Worm (Caenorhabditis elegans) whole organism, L4 larva: ENCODE results near the gene txdc-17.
"Not testable (repeated sequence)": the region's sequence is repeated elsewhere in the genome, so short reads cannot be mapped to it uniquely, and the experiment has no call there.

Source experiments
- F26F4.8 ChIP-seq: fragments of 200-800 bp; sonication (Bioruptor generic); conservative IDR thresholded peaks from 2 replicates; pipeline ENCODE4 v1.3.6; 2022; ENCODE audit warnings: missing genetic modification characterization, missing compliant biosample characterization
- aly-2 ChIP-seq: sonication (generic microtip); optimal IDR thresholded peaks from 2 replicates; lab custom pipeline; 2018; ENCODE audit warnings: missing biosample characterization, missing genetic modification characterization
- ama-1 ChIP-seq: fragments of 150-350 bp; optimal IDR thresholded peaks from 2 replicates; lab custom pipeline; 2014; ENCODE audit warnings: inconsistent platforms, mixed read lengths
- daf-16 ChIP-seq, 3 experiments: sonication (generic microtip); optimal IDR thresholded peaks; 2 replicates each; lab custom pipeline; 2016 to 2017; ENCODE audit warnings: missing genetic modification characterization in 3 of 3, missing genetic modification reagents in 3 of 3, mild to moderate bottlenecking in 2 of 3, missing compliant biosample characterization in 2 of 3, missing biosample characterization in 1 of 3, moderate library complexity in 1 of 3
- dmd-8 ChIP-seq: fragments of 200-800 bp; sonication (Bioruptor generic); IDR thresholded peaks from 2 replicates; pipeline ENCODE4 v1.3.6; 2022; ENCODE audit warnings: missing genetic modification characterization, missing compliant biosample characterization
- dmd-9 ChIP-seq: fragments of 200-800 bp; sonication (Bioruptor generic); IDR thresholded peaks from 2 replicates; pipeline ENCODE4 v1.3.6; 2022; ENCODE audit warnings: missing genetic modification reagents, missing genetic modification characterization, missing compliant biosample characterization
- dve-1 ChIP-seq: sonication (generic microtip); optimal IDR thresholded peaks from 2 replicates; lab custom pipeline; 2017; ENCODE audit warnings: antibody characterized with exemption, mild to moderate bottlenecking, missing genetic modification characterization, missing compliant biosample characterization; ENCODE audit not compliant: insufficient read depth
- hlh-11 ChIP-seq: fragments of 200-800 bp; sonication (Bioruptor generic); optimal IDR thresholded peaks from 2 replicates; lab custom pipeline; 2018; ENCODE audit warnings: mild to moderate bottlenecking, missing genetic modification characterization, missing compliant biosample characterization
- lin-1 ChIP-seq: fragments of 200-800 bp; sonication (Bioruptor generic); IDR thresholded peaks from 2 replicates; pipeline ENCODE4 v1.3.6; 2022; ENCODE audit warnings: missing genetic modification reagents, missing genetic modification characterization, missing compliant biosample characterization
- lin-13 ChIP-seq: fragments of 150-350 bp; optimal IDR thresholded peaks from 2 replicates; lab custom pipeline; 2014; ENCODE audit warnings: missing biosample characterization, missing genetic modification reagents, missing genetic modification characterization
- lin-38 ChIP-seq: fragments of 200-800 bp; sonication (Bioruptor generic); IDR thresholded peaks from 2 replicates; pipeline ENCODE4 v1.3.6; 2022; ENCODE audit warnings: missing genetic modification reagents, missing genetic modification characterization, missing compliant biosample characterization
- lsy-2 ChIP-seq, 2 experiments: fragments of 150-350 bp in 1 of 2; sonication (generic microtip) in 1 of 2; optimal IDR thresholded peaks; 2 replicates each; lab custom pipeline; 2014 to 2017; ENCODE audit warnings: missing biosample characterization in 2 of 2, missing genetic modification characterization in 2 of 2
- madf-5 ChIP-seq, 2 experiments: fragments of 200-800 bp; sonication (Bioruptor generic); IDR thresholded peaks; 2 replicates each; pipeline ENCODE4 v1.3.6; 2022; ENCODE audit warnings: missing compliant biosample characterization in 2 of 2, missing genetic modification characterization in 2 of 2
- mep-1 ChIP-seq: fragments of 150-350 bp; sonication (generic microtip); optimal IDR thresholded peaks from 3 replicates; lab custom pipeline; 2014; ENCODE audit warnings: missing biosample characterization, missing genetic modification characterization
- nhr-102 ChIP-seq: sonication (generic microtip); optimal IDR thresholded peaks from 2 replicates; lab custom pipeline; 2016; ENCODE audit warnings: mild to moderate bottlenecking, missing genetic modification characterization, moderate library complexity, missing compliant biosample characterization
- nhr-11 ChIP-seq: fragments of 150-350 bp; optimal IDR thresholded peaks from 2 replicates; lab custom pipeline; 2014; ENCODE audit warnings: missing biosample characterization, missing genetic modification characterization
- nhr-42 ChIP-seq: fragments of 200-800 bp; sonication (Bioruptor generic); IDR thresholded peaks from 2 replicates; pipeline ENCODE4 v1.3.6; 2022; ENCODE audit warnings: missing genetic modification characterization, missing compliant biosample characterization
- ztf-11 ChIP-seq: fragments of 150-350 bp; optimal IDR thresholded peaks from 2 replicates; lab custom pipeline; 2014; ENCODE audit warnings: missing biosample characterization, missing genetic modification characterization

txdc-17 gene

DNA sequence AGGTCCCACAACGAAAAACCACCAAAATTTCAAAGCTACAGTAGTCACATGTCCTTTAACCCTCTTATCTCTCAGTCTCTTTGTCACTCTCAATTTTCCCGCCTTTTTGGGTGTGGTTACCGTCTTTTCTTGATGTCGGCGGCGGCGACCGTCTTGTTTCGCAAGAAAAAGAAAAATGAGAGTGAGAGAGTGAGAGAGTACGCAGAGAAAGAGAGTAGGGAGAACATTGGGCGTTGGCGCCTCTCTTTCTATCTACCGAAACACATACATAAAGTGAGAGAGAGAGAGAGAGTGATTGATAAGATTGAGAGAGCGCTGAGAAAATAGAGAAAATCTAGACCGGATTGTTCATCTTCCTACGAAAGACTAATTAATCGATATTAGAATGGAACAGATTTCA, 41.5 kb downstream of the txdc-17 start (continued):
- TF ChIP-seq nhr-102, result peak; percentile 50
- TF ChIP-seq lin-1 (GFP tag; lab: Robert Waterston, UW), result peak; percentile 62
- TF ChIP-seq mep-1 (tag; lab: Kevin White, UChicago), result peak; percentile 73
- TF ChIP-seq nhr-42, result no peak
- no peak for TF ChIP-seq F26F4.8 (GFP tag; lab: Robert Waterston, UW)
- TF ChIP-seq nhr-11 (tag; lab: Kevin White, UChicago), result peak; percentile 41

DNA sequence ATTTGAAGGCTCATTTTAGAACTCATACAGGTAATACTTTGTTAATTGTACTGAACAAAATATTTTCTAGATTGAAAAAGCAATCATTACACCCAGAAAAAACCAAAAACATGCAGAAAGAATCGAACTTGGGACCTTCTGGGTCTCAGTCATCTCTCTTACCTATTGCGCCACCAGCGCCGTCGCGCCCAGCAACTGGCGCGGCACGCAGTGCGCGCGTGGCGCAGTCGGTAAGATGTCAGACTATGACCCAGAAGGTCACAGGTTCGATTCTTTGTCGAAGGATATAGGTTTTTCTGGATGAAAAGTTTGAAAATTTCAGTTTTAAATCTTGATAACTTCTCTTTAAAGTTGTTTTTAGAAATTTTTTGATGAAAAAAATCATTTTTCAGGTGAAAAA, 45.2 kb downstream of the txdc-17 start:
- TF ChIP-seq lin-13 (GFP tag; lab: Kevin White, UChicago) (peak; percentile 59), lin-38 (GFP tag; lab: Robert Waterston, UW) (0 out of 2 replicates have a peak, but pooled peaks have one; percentile 12), madf-5 (GFP tag; IDR thresholded peaks at IDR 0.05; lab: Robert Waterston, UW) (no peak)

DNA sequence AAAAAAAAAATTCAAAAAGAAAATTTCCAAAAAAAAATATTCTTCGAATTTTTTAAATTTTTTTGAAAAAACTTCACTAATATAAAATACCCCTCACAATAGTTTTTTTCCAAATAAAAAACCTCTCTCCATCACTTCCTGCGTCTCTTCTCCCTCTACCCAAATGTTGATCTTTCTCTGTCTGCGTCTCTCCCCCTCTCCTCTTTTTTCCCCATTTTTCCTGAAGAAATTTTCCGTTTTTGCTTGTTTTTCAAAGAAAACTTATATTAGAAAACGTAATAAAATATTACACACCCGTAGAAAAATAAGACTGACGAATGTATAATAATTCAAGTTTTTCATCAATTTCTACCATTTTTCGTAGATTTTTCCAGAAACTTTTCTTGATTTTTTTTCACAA, 46.7 kb downstream of the txdc-17 start:
- TF ChIP-seq dmd-9 (GFP tag; lab: Robert Waterston, UW) (no peak), daf-16 (GFP tag; optimal IDR thresholded peaks at IDR 0.05; lab: Kevin White, UChicago) (peak in 1 of 2 experiments; percentile 32), daf-16 (tag; optimal IDR thresholded peaks at IDR 0.05; lab: Kevin White, UChicago) (no peak), lsy-2 (tag; optimal IDR thresholded peaks at IDR 0.05; lab: Kevin White, UChicago) (peak in 1 of 2 experiments; percentile 17), dve-1 (peak; percentile 18), dmd-8 (GFP tag; lab: Robert Waterston, UW) (no peak), hlh-11 (tag; lab: Kevin White, UChicago) (peak; percentile 13), ama-1 (lab: Kevin White, UChicago) (no peak)

DNA sequence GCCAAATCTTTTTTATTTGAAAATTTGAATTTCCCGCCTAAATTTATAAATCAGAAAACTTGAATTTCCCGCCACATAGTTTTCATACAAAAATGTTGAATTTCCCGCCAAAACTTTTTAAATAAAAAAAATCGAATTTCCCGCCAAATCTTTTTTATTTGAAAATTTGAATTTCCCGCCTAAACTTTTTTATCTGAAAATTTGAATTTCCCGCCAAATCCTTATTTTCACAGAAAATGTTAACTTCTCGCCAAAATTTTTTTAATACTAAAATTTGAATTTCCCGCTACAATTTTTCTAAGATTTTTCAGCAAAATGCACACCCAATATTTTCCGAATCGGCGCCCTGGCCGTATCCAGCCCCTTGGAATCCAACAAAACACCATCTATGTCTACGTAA, 47.5 kb downstream of the txdc-17 start, which contains the start of gene F56F11.2:
Gene F56F11.2 (plus strand): TSS at position 301 of the 400 bp plus-strand sequence.
- not testable (repeated sequence) for TF ChIP-seq aly-2; ztf-11 (tag; lab: Kevin White, UChicago); lin-1 (GFP tag; lab: Robert Waterston, UW)
